Fruit fly (Drosophila melanogaster): ENCODE measurements around the gene ssh.

Gene ssh

DNA sequence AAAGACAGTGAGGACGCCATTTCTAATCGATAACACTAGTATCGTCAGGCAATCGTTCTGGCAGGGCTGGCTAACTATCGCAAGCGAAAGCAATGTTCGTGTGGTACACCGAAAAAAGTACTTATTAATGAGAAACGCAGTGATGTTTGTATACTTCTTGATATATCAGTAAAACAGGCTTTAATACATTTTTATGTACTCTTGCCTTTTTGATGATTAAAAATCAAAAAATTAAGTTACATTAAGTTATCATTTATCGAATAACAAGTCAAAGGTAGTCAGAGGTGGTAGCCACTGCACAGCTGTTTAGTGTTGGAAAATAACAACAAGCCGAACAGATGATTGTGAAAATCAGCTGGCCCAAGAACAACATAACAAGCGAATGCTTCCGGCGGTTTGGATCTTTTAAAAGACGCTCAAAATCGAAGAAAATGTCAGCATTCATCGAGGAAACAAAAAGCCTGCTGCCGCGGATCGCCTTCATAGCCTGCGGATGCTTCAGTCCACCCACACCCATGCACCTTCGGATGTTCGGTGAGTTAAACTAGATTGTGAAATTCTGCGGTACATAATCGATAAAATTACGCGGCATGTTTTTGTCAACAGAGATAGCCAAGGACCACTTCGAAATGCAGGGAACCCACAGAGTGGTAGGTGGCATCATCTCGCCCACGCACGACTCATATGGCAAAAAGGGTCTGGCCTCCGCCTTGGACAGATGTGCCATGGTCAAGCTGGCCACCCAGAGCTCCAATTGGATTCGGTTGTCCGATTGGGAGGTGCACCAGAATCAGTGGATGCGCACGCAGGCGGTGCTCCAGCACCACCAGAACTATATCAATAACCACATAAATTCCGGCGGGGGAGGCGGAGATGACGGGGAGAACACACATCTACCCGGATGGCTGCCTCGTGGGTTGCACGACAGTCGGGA lies at the start of gene ssh, which contains the start of gene Nmnat:
ssh (minus strand) TSS at position 37 of the 934 bp plus-strand sequence.
Nmnat (plus strand) TSS at position 318 of the 934 bp plus-strand sequence.
- TF ChIP-seq noc (tag; optimal IDR thresholded peaks at IDR 0.05): peak; percentile 59

DNA sequence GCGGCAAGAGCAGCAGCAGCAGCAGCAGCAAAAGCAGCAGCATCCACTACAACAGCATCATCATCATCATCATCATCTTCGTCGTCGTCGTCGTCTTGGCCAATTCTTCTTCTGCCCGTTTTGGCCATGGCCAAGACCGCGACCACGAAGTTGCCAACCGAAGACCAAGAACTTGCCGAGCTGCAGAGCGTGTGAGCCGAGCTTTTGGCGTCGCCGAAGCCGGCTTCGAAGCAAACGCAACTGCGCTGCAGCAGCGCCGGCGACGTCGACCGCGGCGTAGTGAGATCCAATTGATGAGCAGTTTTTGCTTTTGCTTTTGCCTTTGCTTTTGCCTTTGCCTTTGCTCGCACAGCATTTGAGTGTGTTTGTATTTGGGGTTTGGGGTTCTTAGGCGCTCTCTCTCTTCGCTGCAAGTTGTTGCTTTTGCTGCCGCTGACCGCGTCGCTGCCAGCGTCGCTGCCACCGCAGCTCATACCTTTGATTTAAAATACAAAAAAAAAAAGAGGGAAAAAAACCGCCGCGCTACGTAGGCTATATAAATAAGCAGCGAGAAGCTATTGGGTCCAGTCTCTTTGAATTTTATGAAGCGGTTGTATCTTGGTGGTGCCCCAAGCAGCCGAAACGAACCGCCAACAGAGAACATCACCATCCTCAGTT lies 40.4 kb upstream of the ssh start:
- TF ChIP-seq noc (tag; optimal IDR thresholded peaks at IDR 0.05): no peak

DNA sequence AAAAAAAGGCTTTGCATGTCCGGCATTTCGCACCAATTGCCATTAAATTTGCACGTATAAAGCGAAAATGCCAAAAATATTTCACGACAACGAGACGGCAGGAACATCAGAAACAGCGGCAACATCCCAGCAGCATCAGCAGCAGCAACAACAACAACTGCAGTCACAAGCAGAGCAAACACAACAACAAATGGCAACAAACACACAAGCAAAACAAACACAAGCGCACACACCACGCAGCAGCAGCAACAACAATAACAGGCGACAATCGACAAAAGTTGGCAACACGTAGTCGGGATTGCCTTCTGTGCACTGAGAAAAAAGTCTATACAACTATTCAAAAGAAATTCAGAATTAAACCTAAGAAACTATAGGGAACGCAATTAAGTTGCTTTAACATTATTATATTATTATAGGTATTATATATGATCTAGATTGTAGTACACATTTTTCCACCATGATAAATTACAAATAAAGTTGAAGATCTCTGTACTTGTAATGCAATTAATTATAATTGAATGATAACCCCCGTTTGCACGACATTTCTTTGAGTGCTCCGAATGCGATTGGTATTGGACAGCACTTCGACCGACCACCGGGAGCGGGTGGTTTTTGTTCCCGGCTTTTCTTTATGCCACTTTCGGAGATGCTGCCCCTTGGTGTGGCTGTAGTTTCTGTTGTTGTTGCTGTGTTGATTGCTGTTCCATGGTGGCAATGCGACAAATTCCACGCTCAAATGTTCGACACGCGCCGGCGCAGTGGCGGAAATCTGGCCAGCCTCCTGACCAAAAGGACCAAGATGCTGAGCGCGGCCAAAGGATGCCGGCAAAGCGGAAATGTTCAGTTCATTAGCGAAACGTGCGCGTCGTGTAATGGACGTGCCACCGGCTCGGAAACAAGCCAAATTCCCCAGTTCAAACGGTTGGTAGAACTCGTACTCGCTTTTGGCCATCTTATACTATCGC lies 39.1 kb upstream of the ssh start, which contains the start of gene tnc:
tnc (plus strand) TSS at position 848 of the 965 bp plus-strand sequence.
- TF ChIP-seq noc (tag; optimal IDR thresholded peaks at IDR 0.05): no peak

DNA sequence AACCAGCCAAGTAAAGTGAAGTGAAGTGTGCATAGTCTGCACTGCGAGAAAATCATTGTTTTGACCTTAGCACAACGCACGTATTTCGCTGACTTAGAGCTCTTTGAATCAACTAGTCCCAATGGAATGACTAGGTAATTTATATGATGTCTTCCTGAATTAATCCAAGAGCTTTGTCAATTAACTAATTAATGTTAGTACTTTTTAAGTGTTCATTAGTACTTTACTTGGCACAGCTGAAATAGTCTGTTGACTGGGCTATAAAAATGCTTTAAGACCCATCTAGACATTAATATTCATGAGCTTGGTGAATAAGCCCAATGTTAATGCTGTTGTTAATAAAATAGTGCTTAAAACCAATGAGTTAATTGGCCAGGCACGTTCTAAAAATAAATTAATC lies 31.4 kb upstream of the ssh start:
- no peak for TF ChIP-seq noc (tag; optimal IDR thresholded peaks at IDR 0.05)

DNA sequence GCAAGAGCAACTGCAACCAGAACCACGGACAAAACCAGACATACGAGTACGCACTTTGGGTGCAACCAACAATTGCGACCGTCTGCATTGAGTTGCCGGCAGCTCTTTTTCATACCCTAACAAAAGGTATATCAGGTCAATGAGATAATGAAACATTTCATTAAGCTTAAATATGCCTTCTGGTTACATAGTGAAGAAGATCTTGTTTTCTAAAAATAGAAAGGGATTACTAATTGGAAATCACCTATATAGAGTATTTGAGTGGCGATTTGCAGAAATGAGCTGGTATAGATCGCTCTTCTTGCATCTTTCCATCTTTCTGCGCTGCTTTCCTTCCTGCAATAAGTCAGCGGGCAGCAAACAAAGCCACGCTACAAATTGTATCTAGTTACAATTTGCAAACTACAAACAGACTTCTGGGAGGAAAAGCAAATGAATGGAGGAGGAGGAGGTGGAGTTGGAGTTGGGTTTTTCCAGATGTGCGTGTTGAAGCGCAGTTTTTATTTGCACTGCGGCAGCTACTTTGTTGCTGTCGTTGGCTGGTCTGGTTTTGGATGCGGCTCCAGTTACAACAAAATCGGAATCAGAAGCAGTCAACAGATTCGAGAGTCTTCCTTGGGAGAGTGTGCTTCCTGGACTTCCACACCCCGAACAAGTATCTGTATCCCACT lies 30.1 kb upstream of the ssh start:
- TF ChIP-seq noc (tag; optimal IDR thresholded peaks at IDR 0.05): no peak

DNA sequence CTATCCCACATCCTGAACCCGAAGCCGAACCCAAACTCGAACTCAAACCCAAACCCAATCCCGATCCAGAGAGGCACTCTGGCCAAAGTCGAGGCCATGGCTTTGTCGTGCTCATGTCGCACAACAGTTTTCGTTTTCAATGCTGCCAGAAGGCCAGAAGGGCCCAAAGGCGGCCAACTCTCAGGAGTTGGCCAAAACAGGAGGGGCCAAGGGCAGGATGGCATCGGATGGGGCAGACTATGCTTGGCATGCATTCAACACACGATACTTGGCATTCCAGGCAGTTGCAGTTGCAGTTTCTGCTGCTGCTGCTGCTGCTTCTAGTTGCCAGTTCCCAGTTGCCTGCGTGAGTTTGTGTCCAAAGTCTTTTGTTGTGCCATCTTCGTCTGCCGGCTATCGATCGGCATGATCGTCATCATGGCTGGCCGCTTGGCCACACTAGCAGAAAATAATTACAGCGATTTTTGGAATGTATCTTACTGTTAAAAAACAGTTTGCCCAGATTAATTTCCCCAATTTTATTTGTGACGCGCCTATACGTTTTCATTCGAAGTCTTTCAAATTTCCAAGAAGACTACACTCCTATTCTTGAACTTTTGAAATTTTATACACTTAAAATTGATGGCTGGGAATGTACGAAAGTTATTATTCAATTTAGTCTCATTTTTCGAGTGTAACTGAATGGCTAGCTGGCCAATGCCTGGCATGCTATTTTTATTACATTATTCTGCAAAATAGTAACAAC lies 25.7 kb upstream of the ssh start:
- no peak for TF ChIP-seq noc (tag; optimal IDR thresholded peaks at IDR 0.05)

DNA sequence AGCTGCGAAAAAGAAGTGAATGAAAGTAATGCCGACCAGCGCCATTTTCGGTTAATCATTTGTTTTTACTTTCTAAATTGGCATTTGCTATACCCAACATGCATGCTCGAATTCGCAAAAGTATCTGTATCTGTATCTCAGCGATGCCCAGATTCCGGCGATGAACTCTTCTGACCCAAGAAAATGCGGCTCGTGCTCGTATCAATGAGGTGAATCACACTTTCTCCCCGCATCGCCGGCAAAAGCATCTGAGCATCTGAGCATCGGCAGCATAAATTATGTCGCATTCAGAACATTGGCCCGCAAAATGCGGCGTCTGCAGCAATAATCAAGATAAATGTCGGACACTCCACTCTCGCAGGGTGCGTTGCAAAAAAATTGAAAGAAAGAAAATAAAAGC lies 24.1 kb upstream of the ssh start:
- no peak for TF ChIP-seq noc (tag; optimal IDR thresholded peaks at IDR 0.05)

DNA sequence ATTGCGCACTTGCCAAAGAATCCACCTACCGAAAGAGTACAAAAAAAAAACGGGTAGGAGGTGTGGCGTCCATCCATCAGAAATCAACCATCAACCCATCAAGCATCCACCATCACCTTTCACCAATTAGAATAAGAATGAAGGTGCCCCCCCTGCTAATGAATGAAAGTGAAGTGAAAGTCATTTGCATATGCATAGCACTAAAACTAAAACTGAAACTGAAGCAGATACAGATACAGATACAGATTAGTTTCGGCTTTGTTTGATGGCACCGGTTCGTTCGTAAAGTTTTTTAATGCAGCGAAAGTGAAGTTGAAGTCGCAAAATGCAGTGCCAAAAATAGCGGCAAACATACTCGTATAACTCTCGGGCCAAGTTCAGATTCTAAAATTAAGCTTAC lies 23.3 kb upstream of the ssh start:
- no peak for TF ChIP-seq noc (tag; optimal IDR thresholded peaks at IDR 0.05)

DNA sequence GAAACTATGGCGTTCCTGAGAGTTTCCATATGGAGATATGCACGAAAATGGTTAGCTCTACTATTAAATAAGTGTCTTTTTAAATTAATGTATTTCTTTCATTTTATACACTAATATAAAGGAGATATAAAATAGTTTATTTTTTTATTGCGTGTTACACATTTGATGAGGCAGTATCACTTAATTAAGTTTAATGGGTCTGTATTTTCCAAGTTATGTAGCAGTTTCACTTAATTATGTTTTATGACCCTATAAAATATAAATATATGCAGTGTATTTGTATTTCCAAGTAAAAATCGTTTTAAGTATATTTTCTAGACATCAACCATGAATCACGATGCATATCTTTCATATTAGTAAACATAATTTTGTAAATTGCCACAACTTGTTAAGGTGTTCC lies 21.8 kb upstream of the ssh start:
- no peak for TF ChIP-seq noc (tag; optimal IDR thresholded peaks at IDR 0.05)

DNA sequence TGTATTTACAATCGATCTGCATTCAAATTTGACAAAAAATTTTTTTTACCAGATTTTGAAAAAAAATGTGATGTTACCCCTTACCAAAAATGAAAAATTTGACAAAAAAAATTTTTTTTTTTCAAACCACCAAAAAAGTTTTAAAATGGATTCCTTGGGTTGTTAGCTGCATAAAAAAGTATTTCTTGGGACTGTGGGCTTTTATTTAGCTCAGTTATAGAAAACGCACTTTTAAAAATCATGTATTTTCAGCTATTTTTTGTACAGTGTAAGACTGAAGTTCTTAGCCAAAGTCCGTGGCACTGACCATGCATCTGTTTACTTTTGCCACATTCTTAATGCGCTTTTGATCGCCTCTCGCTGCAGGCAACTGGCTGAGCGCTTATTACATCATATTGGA lies 20.6 kb upstream of the ssh start:
- no peak for TF ChIP-seq noc (tag; optimal IDR thresholded peaks at IDR 0.05)

DNA sequence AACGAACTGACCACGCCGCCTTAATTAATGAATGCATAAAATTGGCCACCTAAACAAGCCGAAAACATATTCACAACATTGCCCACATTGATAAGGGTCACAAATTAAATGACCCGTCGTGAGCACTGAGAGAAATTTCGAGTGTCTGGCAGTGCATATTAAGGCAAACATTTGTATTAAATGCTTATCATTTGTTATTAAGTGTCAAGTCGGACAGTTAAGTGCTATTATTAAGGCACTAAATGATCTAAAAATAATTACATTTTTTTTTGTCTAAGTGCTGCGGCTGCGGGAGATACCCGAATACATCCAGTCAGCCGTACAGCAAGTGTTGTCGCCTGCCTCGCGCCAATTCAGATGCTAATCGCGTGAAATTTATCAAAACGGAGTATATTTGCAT lies 17.7 kb upstream of the ssh start:
- peak; percentile 87 for TF ChIP-seq noc (tag; optimal IDR thresholded peaks at IDR 0.05)

DNA sequence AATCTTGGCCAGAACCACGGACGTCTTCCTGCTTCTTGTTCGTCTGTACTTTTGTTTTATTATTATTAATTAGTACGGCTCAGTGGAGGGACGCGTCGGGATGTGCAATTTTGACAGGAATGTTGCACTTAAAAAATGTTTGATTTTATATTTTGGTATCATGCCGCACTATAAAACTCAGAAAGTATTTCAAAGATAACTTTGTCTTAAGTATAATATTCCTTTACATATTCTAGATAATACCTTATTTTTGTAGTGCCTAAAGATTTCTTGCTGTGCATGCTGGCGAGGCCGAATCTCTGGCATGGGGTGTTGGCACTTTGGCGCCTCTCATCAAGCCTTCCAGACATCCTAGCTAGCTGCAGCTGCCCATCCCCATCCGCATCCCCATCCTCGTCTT lies 8.4 kb upstream of the ssh start:
- TF ChIP-seq noc (tag; optimal IDR thresholded peaks at IDR 0.05): no peak

DNA sequence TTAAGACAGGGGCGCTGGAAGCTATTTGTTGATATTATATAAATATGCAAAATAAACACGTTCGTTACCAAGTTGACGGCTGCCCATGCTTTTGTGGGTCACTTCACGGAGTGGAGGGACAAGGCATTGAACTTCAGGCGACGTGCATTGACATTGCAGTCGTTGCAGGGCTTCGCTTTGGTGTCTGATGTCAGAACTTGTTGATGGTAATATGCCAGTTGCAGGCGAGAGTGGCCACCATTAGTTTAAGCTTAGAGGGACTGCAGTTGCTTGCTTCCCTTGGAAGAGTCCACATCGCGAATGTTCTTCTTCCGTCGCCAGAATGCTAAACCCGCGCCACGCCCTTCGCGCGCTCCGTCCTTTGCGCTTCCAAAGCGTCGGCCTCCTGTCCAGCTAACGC lies 2.6 kb upstream of the ssh start, which contains the start of gene mah:
mah (plus strand) TSS at position 301 of the 400 bp plus-strand sequence.
- TF ChIP-seq noc (tag; optimal IDR thresholded peaks at IDR 0.05): no peak

DNA sequence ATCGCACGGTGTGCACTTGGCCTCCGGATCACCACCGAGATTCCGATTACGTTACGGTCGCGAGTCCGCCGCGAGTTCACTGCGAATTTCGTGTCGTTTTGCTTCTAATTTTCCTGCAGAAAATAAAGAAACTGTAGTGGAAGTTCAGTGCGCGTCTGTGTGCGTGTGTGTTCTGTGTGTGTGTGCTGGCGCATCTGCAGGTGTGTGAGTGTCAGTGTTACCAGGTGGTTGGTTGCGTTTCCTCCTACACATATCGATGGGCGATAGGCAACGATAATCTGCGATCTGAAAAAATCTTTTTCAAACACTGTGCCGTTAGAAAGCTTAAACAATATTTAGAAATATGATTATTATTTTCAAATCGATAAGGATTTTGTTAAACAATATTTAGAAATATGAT lies 6.7 kb downstream of the ssh start, which contains the start of gene Osbp:
Osbp (minus strand) TSS at position 174 of the 400 bp plus-strand sequence.
- TF ChIP-seq noc (tag; optimal IDR thresholded peaks at IDR 0.05): peak; percentile 2
